Fruit fly (Drosophila melanogaster) whole organism, embryonic: ENCODE measurements around the gene CG4230.

Experiments
- B-H1 ChIP-seq: fragments of 200-800 bp; sonication (Bioruptor generic); IDR thresholded peaks from 3 replicates; pipeline ENCODE4 v1.3.6; 2022; ENCODE audit warnings: missing biosample characterization, missing genetic modification characterization
- Bdp1 ChIP-seq: fragments of 200-800 bp; sonication (Bioruptor generic); optimal IDR thresholded peaks from 3 replicates; lab custom pipeline; 2016; ENCODE audit warnings: missing biosample characterization, missing genetic modification characterization
- BtbVII ChIP-seq: fragments of 200-800 bp; sonication (Bioruptor generic); optimal IDR thresholded peaks from 3 replicates; lab custom pipeline; 2017; ENCODE audit warnings: missing biosample characterization, mild to moderate bottlenecking, missing genetic modification characterization
- Bteb2 ChIP-seq: fragments of 200-800 bp; sonication (Bioruptor generic); optimal IDR thresholded peaks from 2 replicates; lab custom pipeline; 2016; ENCODE audit warnings: missing biosample characterization, missing genetic modification characterization
- CG10462 ChIP-seq: fragments of 200-800 bp; sonication (Bioruptor generic); optimal IDR thresholded peaks from 2 replicates; lab custom pipeline; 2016; ENCODE audit warnings: missing biosample characterization, missing genetic modification characterization
- CG11093 ChIP-seq: fragments of 200-800 bp; sonication (Bioruptor generic); IDR thresholded peaks from 3 replicates; pipeline ENCODE4 v1.3.6; 2022; ENCODE audit warnings: missing biosample characterization, missing genetic modification characterization
- CG12769 ChIP-seq: fragments of 200-800 bp; sonication (Bioruptor generic); optimal IDR thresholded peaks from 2 replicates; lab custom pipeline; 2019; ENCODE audit warnings: missing biosample characterization, mild to moderate bottlenecking, missing genetic modification characterization, moderate library complexity
- CG1529 ChIP-seq: fragments of 200-800 bp; sonication (Bioruptor generic); optimal IDR thresholded peaks from 3 replicates; lab custom pipeline; 2018; ENCODE audit warnings: missing biosample characterization, missing genetic modification characterization
- CG31388 ChIP-seq: fragments of 200-800 bp; sonication (Bioruptor generic); optimal IDR thresholded peaks from 2 replicates; lab custom pipeline; 2016; ENCODE audit warnings: missing biosample characterization, missing genetic modification characterization
- CG34376 ChIP-seq: fragments of 200-800 bp; sonication (Bioruptor generic); optimal IDR thresholded peaks from 2 replicates; lab custom pipeline; 2018; ENCODE audit warnings: missing biosample characterization, mild to moderate bottlenecking, missing genetic modification characterization
- CG4282 ChIP-seq: fragments of 200-800 bp; sonication (Bioruptor generic); optimal IDR thresholded peaks from 2 replicates; lab custom pipeline; 2016; ENCODE audit warnings: missing biosample characterization, missing genetic modification characterization
- CG4360 ChIP-seq: fragments of 200-800 bp; sonication (Bioruptor generic); IDR thresholded peaks from 2 replicates; pipeline ENCODE4 v1.3.6; 2022; ENCODE audit warnings: missing biosample characterization, missing genetic modification characterization
- CG43689 ChIP-seq: fragments of 200-800 bp; sonication (Bioruptor generic); IDR thresholded peaks from 2 replicates; pipeline ENCODE4 v1.3.6; 2022; ENCODE audit warnings: missing biosample characterization, missing genetic modification characterization
- CG4424 ChIP-seq: fragments of 200-800 bp; sonication (Bioruptor generic); optimal IDR thresholded peaks from 3 replicates; lab custom pipeline; 2016; ENCODE audit warnings: missing biosample characterization, missing genetic modification characterization
- CG4707 ChIP-seq: fragments of 200-800 bp; sonication (Bioruptor generic); optimal IDR thresholded peaks from 2 replicates; lab custom pipeline; 2018; ENCODE audit warnings: missing biosample characterization, mild to moderate bottlenecking, missing genetic modification characterization, moderate library complexity
- CG6791 ChIP-seq: fragments of 200-800 bp; sonication (Bioruptor generic); IDR thresholded peaks from 3 replicates; pipeline ENCODE4 v1.3.6; 2022; ENCODE audit warnings: missing biosample characterization, missing genetic modification characterization; ENCODE audit not compliant: partially characterized antibody
- CG8388 ChIP-seq: fragments of 200-800 bp; sonication (Bioruptor generic); optimal IDR thresholded peaks from 2 replicates; lab custom pipeline; 2019; ENCODE audit warnings: missing biosample characterization, mild to moderate bottlenecking, missing genetic modification characterization, moderate library complexity
- CG8924 ChIP-seq: fragments of 200-800 bp; optimal IDR thresholded peaks from 3 replicates; lab custom pipeline; 2019; ENCODE audit warnings: missing biosample characterization, mild to moderate bottlenecking, missing genetic modification characterization, moderate library complexity
- CG9437 ChIP-seq: fragments of 200-800 bp; sonication (Bioruptor generic); optimal IDR thresholded peaks from 2 replicates; lab custom pipeline; 2018; ENCODE audit warnings: missing biosample characterization, mild to moderate bottlenecking, missing genetic modification characterization
- CoRest ChIP-seq: fragments of 200-800 bp; sonication (Bioruptor generic); optimal IDR thresholded peaks from 3 replicates; lab custom pipeline; 2018; ENCODE audit warnings: missing biosample characterization, mild to moderate bottlenecking, missing genetic modification characterization, moderate library complexity
- Deaf1 ChIP-seq: fragments of 200-800 bp; optimal IDR thresholded peaks from 3 replicates; lab custom pipeline; 2019; ENCODE audit warnings: missing biosample characterization, mild to moderate bottlenecking, missing genetic modification characterization, moderate library complexity
- Dek ChIP-seq: fragments of 200-800 bp; sonication (Bioruptor generic); optimal IDR thresholded peaks from 3 replicates; lab custom pipeline; 2019; ENCODE audit warnings: missing biosample characterization, mild to moderate bottlenecking, missing genetic modification characterization, moderate library complexity
- E2f2 ChIP-seq: fragments of 200-800 bp; sonication (Bioruptor generic); IDR thresholded peaks from 2 replicates; pipeline ENCODE4 v1.3.6; 2022; ENCODE audit warnings: missing biosample characterization, missing genetic modification characterization
- HHEX ChIP-seq: fragments of 200-800 bp; sonication (Bioruptor generic); optimal IDR thresholded peaks from 3 replicates; lab custom pipeline; 2017; ENCODE audit warnings: missing biosample characterization, mild to moderate bottlenecking, missing genetic modification characterization, missing genetic modification reagents
- HLH3B ChIP-seq: fragments of 200-800 bp; sonication (Bioruptor generic); IDR thresholded peaks from 2 replicates; pipeline ENCODE4 v1.3.6; 2022; ENCODE audit warnings: missing biosample characterization, missing genetic modification characterization
- Hmr ChIP-seq: fragments of 200-800 bp; sonication (Bioruptor generic); optimal IDR thresholded peaks from 3 replicates; lab custom pipeline; 2017; ENCODE audit warnings: mild to moderate bottlenecking, missing biosample characterization, missing genetic modification reagents, missing genetic modification characterization
- Max ChIP-seq: fragments of 200-800 bp; sonication (Bioruptor generic); optimal IDR thresholded peaks from 2 replicates; lab custom pipeline; 2016; ENCODE audit warnings: missing biosample characterization, mild to moderate bottlenecking, missing genetic modification characterization
- Meics ChIP-seq: fragments of 200-800 bp; sonication (Bioruptor generic); optimal IDR thresholded peaks from 2 replicates; lab custom pipeline; 2017; ENCODE audit warnings: missing biosample characterization, mild to moderate bottlenecking, missing genetic modification characterization
- amos ChIP-seq: fragments of 200-800 bp; sonication (Bioruptor generic); IDR thresholded peaks from 2 replicates; pipeline ENCODE4 v1.3.6; 2022; ENCODE audit warnings: missing biosample characterization, missing genetic modification characterization; ENCODE audit not compliant: partially characterized antibody
- ap ChIP-seq: fragments of 200-800 bp; sonication (Bioruptor generic); IDR thresholded peaks from 2 replicates; pipeline ENCODE4 v1.3.6; 2022; ENCODE audit warnings: missing biosample characterization, missing genetic modification characterization
- bowl ChIP-seq: fragments of 200-800 bp; sonication (Bioruptor generic); IDR thresholded peaks from 2 replicates; pipeline ENCODE4 v1.3.6; 2022; ENCODE audit warnings: missing biosample characterization, missing genetic modification characterization
- cg ChIP-seq: fragments of 200-800 bp; sonication (Bioruptor generic); optimal IDR thresholded peaks from 3 replicates; lab custom pipeline; 2019; ENCODE audit warnings: missing biosample characterization, mild to moderate bottlenecking, missing genetic modification characterization, moderate library complexity
- eve ChIP-seq, 2 experiments: fragments of >200 bp; optimal IDR thresholded peaks; 2 replicates each; lab custom pipeline; 2017; ENCODE audit warnings: missing biosample characterization in 2 of 2, missing genetic modification characterization in 2 of 2
- gcm ChIP-seq: fragments of 200-800 bp; sonication (Bioruptor generic); optimal IDR thresholded peaks from 2 replicates; lab custom pipeline; 2019; ENCODE audit warnings: missing biosample characterization, mild to moderate bottlenecking, missing genetic modification characterization, moderate library complexity
- gem ChIP-seq: fragments of 200-800 bp; sonication (Bioruptor generic); optimal IDR thresholded peaks from 2 replicates; lab custom pipeline; 2019; ENCODE audit warnings: missing biosample characterization, mild to moderate bottlenecking, missing genetic modification characterization, moderate library complexity
- gsb-n ChIP-seq: fragments of 200-800 bp; sonication (Bioruptor generic); optimal IDR thresholded peaks from 3 replicates; lab custom pipeline; 2018; ENCODE audit warnings: missing biosample characterization, mild to moderate bottlenecking, missing genetic modification characterization
- jumu ChIP-seq: fragments of 200-800 bp; sonication (Bioruptor generic); optimal IDR thresholded peaks from 3 replicates; lab custom pipeline; 2016; ENCODE audit warnings: missing biosample characterization, missing genetic modification characterization
- lbe ChIP-seq: fragments of 200-800 bp; sonication (Bioruptor generic); optimal IDR thresholded peaks from 2 replicates; lab custom pipeline; 2016; ENCODE audit warnings: missing biosample characterization, mild to moderate bottlenecking, missing genetic modification characterization
- lov ChIP-seq, 2 experiments: fragments of 200-800 bp in 1 of 2; fragments of >200 bp in 1 of 2; sonication (Bioruptor generic) in 1 of 2; IDR thresholded peaks in 1 of 2; optimal IDR thresholded peaks in 1 of 2; 2 replicates in 1 of 2; 3 replicates in 1 of 2; pipeline versions ENCODE4 v1.3.6 to Lab custom; 2017 to 2022; ENCODE audit warnings: missing biosample characterization in 1 of 2, missing genetic modification characterization in 1 of 2
- nom ChIP-seq: fragments of 200-800 bp; sonication (Bioruptor generic); optimal IDR thresholded peaks from 2 replicates; lab custom pipeline; 2017; ENCODE audit warnings: missing biosample characterization, missing genetic modification characterization, mild to moderate bottlenecking, moderate library complexity, missing genetic modification reagents
- oc ChIP-seq: fragments of 200-800 bp; sonication (Bioruptor generic); optimal IDR thresholded peaks from 2 replicates; lab custom pipeline; 2018; ENCODE audit warnings: missing biosample characterization, mild to moderate bottlenecking, missing genetic modification characterization, moderate library complexity
- odd ChIP-seq: fragments of 200-800 bp; sonication (Bioruptor generic); optimal IDR thresholded peaks from 2 replicates; lab custom pipeline; 2017; ENCODE audit warnings: missing biosample characterization, mild to moderate bottlenecking, missing genetic modification characterization
- otp ChIP-seq: fragments of 200-800 bp; sonication (Bioruptor generic); IDR thresholded peaks from 3 replicates; pipeline ENCODE4, ENCODE4 v1.3.6; 2022; ENCODE audit warnings: missing biosample characterization, missing genetic modification characterization
- pfk ChIP-seq: fragments of 200-800 bp; sonication (Bioruptor generic); optimal IDR thresholded peaks from 2 replicates; lab custom pipeline; 2018; ENCODE audit warnings: missing biosample characterization, mild to moderate bottlenecking, missing genetic modification characterization, moderate library complexity
- sd ChIP-seq: fragments of 200-800 bp; sonication (Bioruptor generic); optimal IDR thresholded peaks from 3 replicates; lab custom pipeline; 2018; ENCODE audit warnings: missing biosample characterization, mild to moderate bottlenecking, missing genetic modification characterization, moderate library complexity
- shn ChIP-seq: fragments of 200-800 bp; sonication (Bioruptor generic); optimal IDR thresholded peaks from 3 replicates; lab custom pipeline; 2016; ENCODE audit warnings: missing biosample characterization, missing genetic modification characterization
- sim ChIP-seq: fragments of 200-800 bp; sonication (Bioruptor generic); IDR thresholded peaks from 2 replicates; pipeline ENCODE4 v1.3.6; 2022; ENCODE audit warnings: missing biosample characterization, missing genetic modification characterization
- toy ChIP-seq: fragments of 200-800 bp; sonication (Bioruptor generic); IDR thresholded peaks from 2 replicates; pipeline ENCODE4 v1.3.6; 2022; ENCODE audit warnings: missing biosample characterization, missing genetic modification characterization
- unc-4 ChIP-seq: fragments of 200-800 bp; sonication (Bioruptor generic); IDR thresholded peaks from 2 replicates; pipeline ENCODE4 v1.3.6; 2022; ENCODE audit warnings: missing biosample characterization, missing genetic modification characterization; ENCODE audit not compliant: partially characterized antibody
- vvl ChIP-seq: fragments of 200-800 bp; sonication (Bioruptor generic); IDR thresholded peaks from 2 replicates; pipeline ENCODE4 v1.3.6; 2022; ENCODE audit warnings: missing biosample characterization, missing genetic modification characterization
- zen ChIP-seq: fragments of 200-800 bp; sonication (Bioruptor generic); optimal IDR thresholded peaks from 3 replicates; lab custom pipeline; 2018; ENCODE audit warnings: missing biosample characterization, mild to moderate bottlenecking, missing genetic modification characterization, moderate library complexity

Gene CG4230

DNA sequence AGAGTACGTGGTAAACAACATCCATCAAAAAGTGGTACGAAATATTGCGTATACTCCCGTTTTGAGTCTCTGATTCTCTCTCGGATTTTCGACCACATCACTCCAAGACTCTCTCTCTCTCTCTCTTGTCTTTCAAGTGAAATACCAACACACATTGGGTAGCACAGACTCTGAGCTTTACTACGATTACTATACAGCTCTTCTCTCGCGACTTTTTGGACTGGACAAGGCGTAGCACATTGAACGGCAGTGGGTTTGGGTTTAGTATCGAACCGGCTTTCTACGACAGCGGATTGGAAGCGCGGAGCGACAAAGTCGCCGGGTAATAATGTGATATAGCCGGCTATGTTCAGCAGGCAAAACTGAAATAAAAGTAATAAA lies 12.2 kb downstream of the CG4230 start (continued):
- TF ChIP-seq lov (optimal IDR thresholded peaks at IDR 0.05; lab: Kevin White, UChicago): no peak
- TF ChIP-seq lov (GFP tag; IDR thresholded peaks at IDR 0.05; lab: Robert Waterston, UW): peak; percentile 13; the same call in 1 of the 3 replicates
- TF ChIP-seq gem (tag; lab: Kevin White, UChicago): no peak
- no peak for TF ChIP-seq CG9437 (GFP tag; lab: Kevin White, UChicago)
- no peak for TF ChIP-seq CG1529 (GFP tag; lab: Kevin White, UChicago)
- no peak; the same call in 1 of the 2 replicates for TF ChIP-seq vvl (GFP tag; lab: Robert Waterston, UW)
- no peak for TF ChIP-seq B-H1 (GFP tag; lab: Robert Waterston, UW)
- no peak for TF ChIP-seq CG4282 (GFP tag; lab: Kevin White, UChicago)
- TF ChIP-seq CG10462 (GFP tag; lab: Kevin White, UChicago): no peak
- no peak for TF ChIP-seq CG8388 (GFP tag; lab: Kevin White, UChicago)
- no peak for TF ChIP-seq CG4707 (GFP tag; lab: Kevin White, UChicago)
- no peak for TF ChIP-seq HLH3B (GFP tag; lab: Robert Waterston, UW)
- TF ChIP-seq CG4360 (GFP tag; lab: Robert Waterston, UW): no peak
- TF ChIP-seq sim (GFP tag; lab: Robert Waterston, UW): no peak
- no peak for TF ChIP-seq shn (GFP tag; lab: Kevin White, UChicago)
- TF ChIP-seq E2f2 (GFP tag; lab: Robert Waterston, UW): no peak
- no peak for TF ChIP-seq Bteb2 (GFP tag; lab: Kevin White, UChicago)
- TF ChIP-seq nom: no peak
- no peak for TF ChIP-seq CG4424
- TF ChIP-seq CG12769 (tag; lab: Kevin White, UChicago): no peak
- peak; percentile 24 for TF ChIP-seq sd
- TF ChIP-seq ap (GFP tag; lab: Robert Waterston, UW): no peak
- no peak for TF ChIP-seq Meics
- TF ChIP-seq toy (GFP tag; lab: Robert Waterston, UW): no peak
- TF ChIP-seq Bdp1 (GFP tag; lab: Kevin White, UChicago): no peak
- TF ChIP-seq pfk (GFP tag; lab: Kevin White, UChicago): no peak
- TF ChIP-seq CG31388 (GFP tag; lab: Kevin White, UChicago): no peak
- no peak for TF ChIP-seq BtbVII (GFP tag; lab: Kevin White, UChicago)
- TF ChIP-seq Max: no peak
- TF ChIP-seq CoRest (tag; lab: Kevin White, UChicago): no peak
- TF ChIP-seq zen: no peak
- peak; percentile 20 for TF ChIP-seq lbe (GFP tag; lab: Kevin White, UChicago)
- TF ChIP-seq otp (GFP tag; lab: Robert Waterston, UW): 0 out of 3 replicates have a peak, but pooled peaks have one; percentile 10
- TF ChIP-seq eve (GFP tag; optimal IDR thresholded peaks at IDR 0.05; lab: Kevin White, UChicago): no peak
- no peak for TF ChIP-seq CG11093
- no peak for TF ChIP-seq Dek (tag; lab: Kevin White, UChicago)
- no peak for TF ChIP-seq CG6791 (GFP tag; lab: Robert Waterston, UW)
- no peak for TF ChIP-seq odd (GFP tag; lab: Kevin White, UChicago)
- no peak for TF ChIP-seq CG8924 (tag; lab: Kevin White, UChicago)
- TF ChIP-seq CG34376: peak; percentile 48
- TF ChIP-seq HHEX (GFP tag; lab: Kevin White, UChicago): no peak
- no peak for TF ChIP-seq CG43689
- TF ChIP-seq oc (tag; lab: Kevin White, UChicago): no peak
- 0 out of 2 replicates have a peak, but pooled peaks have one; percentile 13 for TF ChIP-seq bowl (GFP tag; lab: Robert Waterston, UW)
- peak; percentile 24 for TF ChIP-seq Deaf1 (tag; lab: Kevin White, UChicago)
- no peak for TF ChIP-seq unc-4 (GFP tag; lab: Robert Waterston, UW)
- no peak for TF ChIP-seq jumu
- peak; percentile 31 for TF ChIP-seq cg (GFP tag; lab: Kevin White, UChicago)
- no peak for TF ChIP-seq gsb-n (tag; lab: Kevin White, UChicago)
- TF ChIP-seq amos (GFP tag; lab: Robert Waterston, UW): peak; percentile 42; the same call in 1 of the 2 replicates
- TF ChIP-seq Hmr (GFP tag; lab: Kevin White, UChicago): no peak
- TF ChIP-seq gcm (GFP tag; lab: Kevin White, UChicago): no peak
